Fruit fly (Drosophila melanogaster): Measurements from ENCODE around the gene CG10559.

Gene CG10559

dm6 chr3R:25308228-25308627, 7.7 kb downstream of the CG10559 start, which contains the start of gene CG10550:
Gene CG10550 (minus strand): TSS chr3R:25308391.
- no peak for TF ChIP-seq CTCF (optimal IDR thresholded peaks at IDR 0.05)
- TF ChIP-seq CG8478 (optimal IDR thresholded peaks at IDR 0.05): no peak

dm6 chr3R:25305822-25306544, 9.9 kb downstream of the CG10559 start:
- TF ChIP-seq CTCF (optimal IDR thresholded peaks at IDR 0.05) (no peak), CG8478 (optimal IDR thresholded peaks at IDR 0.05) (no peak)

dm6 chr3R:25303857-25304440, 12.0 kb downstream of the CG10559 start, which contains the start of gene CG31436:
Gene CG31436 (plus strand): TSS chr3R:25304137.
- no peak for TF ChIP-seq CTCF (optimal IDR thresholded peaks at IDR 0.05)
- TF ChIP-seq CG8478 (optimal IDR thresholded peaks at IDR 0.05): no peak

dm6 chr3R:25302239-25302638, 13.7 kb downstream of the CG10559 start, which contains the start of gene CG31370:
Gene CG31370 (plus strand): TSS chr3R:25302464.
- no peak for TF ChIP-seq CTCF (optimal IDR thresholded peaks at IDR 0.05)
- TF ChIP-seq CG8478 (optimal IDR thresholded peaks at IDR 0.05): no peak

dm6 chr3R:25300575-25300974, 15.3 kb downstream of the CG10559 start, which contains the start of gene CG13659:
Gene CG13659 (plus strand): TSS chr3R:25300891.
- TF ChIP-seq CTCF (optimal IDR thresholded peaks at IDR 0.05): no peak
- no peak for TF ChIP-seq CG8478 (optimal IDR thresholded peaks at IDR 0.05)

dm6 chr3R:25299507-25299964, 16.4 kb downstream of the CG10559 start, which contains the start of gene CG31288:
Gene CG31288 (minus strand): TSS chr3R:25299557.
- no peak for TF ChIP-seq CG8478 (optimal IDR thresholded peaks at IDR 0.05)
- TF ChIP-seq CTCF (optimal IDR thresholded peaks at IDR 0.05): no peak

dm6 chr3R:25297678-25298077, 18.2 kb downstream of the CG10559 start, which contains the start of gene CG31097:
Gene CG31097 (minus strand): TSS chr3R:25297778.
- TF ChIP-seq CTCF (optimal IDR thresholded peaks at IDR 0.05): no peak
- TF ChIP-seq CG8478 (optimal IDR thresholded peaks at IDR 0.05): no peak

- no peak for TF ChIP-seq CG8478 (optimal IDR thresholded peaks at IDR 0.05)
- no peak for TF ChIP-seq CTCF (optimal IDR thresholded peaks at IDR 0.05)
Measured at dm6 chr3R:25295320-25296020, 20.4 kb downstream of the CG10559 start, which contains the start of gene CG31102. Gene CG31102 (minus strand): TSS chr3R:25295594.

dm6 chr3R:25292864-25293284, 23.0 kb downstream of the CG10559 start, which contains the start of gene CG31098:
Gene CG31098 (minus strand): TSS chr3R:25292977.
- no peak for TF ChIP-seq CTCF (optimal IDR thresholded peaks at IDR 0.05)
- TF ChIP-seq CG8478 (optimal IDR thresholded peaks at IDR 0.05): no peak

dm6 chr3R:25289589-25289988, 26.3 kb downstream of the CG10559 start, which contains the start of gene CG11893:
Gene CG11893 (plus strand): TSS chr3R:25289889.
- TF ChIP-seq CG8478 (optimal IDR thresholded peaks at IDR 0.05): no peak
- no peak for TF ChIP-seq CTCF (optimal IDR thresholded peaks at IDR 0.05)

dm6 chr3R:25287128-25287527, 28.8 kb downstream of the CG10559 start, which contains the start of gene CG13658:
Gene CG13658 (plus strand): TSS chr3R:25287474.
- TF ChIP-seq CTCF (optimal IDR thresholded peaks at IDR 0.05) (no peak), CG8478 (optimal IDR thresholded peaks at IDR 0.05) (no peak)

dm6 chr3R:25285173-25285572, 30.7 kb downstream of the CG10559 start, which contains the start of gene CG31104:
Gene CG31104 (plus strand): TSS chr3R:25285473.
- TF ChIP-seq CTCF (optimal IDR thresholded peaks at IDR 0.05) (no peak), CG8478 (optimal IDR thresholded peaks at IDR 0.05) (no peak)

- TF ChIP-seq CTCF (optimal IDR thresholded peaks at IDR 0.05) (no peak), CG8478 (optimal IDR thresholded peaks at IDR 0.05) (no peak)
Measured at dm6 chr3R:25283209-25283670, 32.7 kb downstream of the CG10559 start, which contains the start of gene CG31300. Gene CG31300 (plus strand): TSS chr3R:25283620.

- TF ChIP-seq CG8478 (optimal IDR thresholded peaks at IDR 0.05): no peak
- TF ChIP-seq CTCF (optimal IDR thresholded peaks at IDR 0.05): no peak
Measured at dm6 chr3R:25281165-25281564, 34.8 kb downstream of the CG10559 start, which contains the start of gene CG11892. Gene CG11892 (plus strand): TSS chr3R:25281548.

Data from S2 (cell line).